Fruit fly (Drosophila melanogaster) whole organism, embryonic: ENCODE measurements around the gene flr.
A peak's percentile ranks its signal among the peaks of the same experiment; 100 is the strongest.

Experiments
- Aef1 ChIP-seq: fragments of 200-800 bp; sonication (Bioruptor generic); IDR thresholded peaks from 3 replicates; pipeline ENCODE4 v1.3.6; 2022; ENCODE audit warnings: missing biosample characterization, missing genetic modification characterization
- Atf-2 ChIP-seq: fragments of 200-800 bp; sonication (Bioruptor generic); optimal IDR thresholded peaks from 2 replicates; lab custom pipeline; 2016; ENCODE audit warnings: missing biosample characterization, missing genetic modification characterization
- Atf3 ChIP-seq: fragments of 200-800 bp; sonication (Bioruptor generic); optimal IDR thresholded peaks from 3 replicates; lab custom pipeline; 2016; ENCODE audit warnings: missing biosample characterization, missing genetic modification characterization
- CG10147 ChIP-seq: fragments of 200-800 bp; sonication (Bioruptor generic); optimal IDR thresholded peaks from 2 replicates; lab custom pipeline; 2019; ENCODE audit warnings: missing biosample characterization, mild to moderate bottlenecking, missing genetic modification characterization, moderate library complexity
- CG10431 ChIP-seq: fragments of 200-800 bp; sonication (Bioruptor generic); optimal IDR thresholded peaks from 3 replicates; lab custom pipeline; 2018; ENCODE audit warnings: missing biosample characterization, mild to moderate bottlenecking, missing genetic modification characterization
- CG11247 ChIP-seq: fragments of 200-800 bp; sonication (Bioruptor generic); IDR thresholded peaks from 2 replicates; pipeline ENCODE4 v1.3.6; 2022; ENCODE audit warnings: missing biosample characterization, missing genetic modification characterization
- CG12744 ChIP-seq: fragments of 200-800 bp; sonication (Bioruptor generic); optimal IDR thresholded peaks from 2 replicates; lab custom pipeline; 2016; ENCODE audit warnings: missing biosample characterization, missing genetic modification characterization
- CG1529 ChIP-seq: fragments of 200-800 bp; sonication (Bioruptor generic); optimal IDR thresholded peaks from 3 replicates; lab custom pipeline; 2018; ENCODE audit warnings: missing biosample characterization, missing genetic modification characterization
- CG1602 ChIP-seq: fragments of 200-800 bp; sonication (Bioruptor generic); optimal IDR thresholded peaks from 3 replicates; lab custom pipeline; 2016; ENCODE audit warnings: missing biosample characterization, missing genetic modification characterization
- CG2678 ChIP-seq: fragments of 200-800 bp; sonication (Bioruptor generic); optimal IDR thresholded peaks from 3 replicates; lab custom pipeline; 2019; ENCODE audit warnings: missing biosample characterization, mild to moderate bottlenecking, missing genetic modification characterization, moderate library complexity
- CG31441 ChIP-seq: fragments of 200-800 bp; sonication (Bioruptor generic); IDR thresholded peaks from 2 replicates; pipeline ENCODE4 v1.3.6; 2022; ENCODE audit warnings: missing biosample characterization, missing genetic modification characterization
- CG33557 ChIP-seq: fragments of 200-800 bp; sonication (Bioruptor generic); optimal IDR thresholded peaks from 2 replicates; lab custom pipeline; 2019; ENCODE audit warnings: missing biosample characterization, mild to moderate bottlenecking, missing genetic modification characterization, moderate library complexity
- CG3407 ChIP-seq: fragments of 200-800 bp; sonication (Bioruptor generic); optimal IDR thresholded peaks from 2 replicates; lab custom pipeline; 2018; ENCODE audit warnings: missing biosample characterization, mild to moderate bottlenecking, missing genetic modification characterization
- CG34422 ChIP-seq: fragments of 200-800 bp; sonication (Bioruptor generic); IDR thresholded peaks from 3 replicates; pipeline ENCODE4 v1.3.6; 2022; ENCODE audit warnings: missing biosample characterization, missing genetic modification characterization
- CG5245 ChIP-seq: fragments of 200-800 bp; sonication (Bioruptor generic); optimal IDR thresholded peaks from 3 replicates; lab custom pipeline; 2016; ENCODE audit warnings: missing biosample characterization, missing genetic modification characterization
- CG7839 ChIP-seq: fragments of 200-800 bp; sonication (Bioruptor generic); optimal IDR thresholded peaks from 3 replicates; lab custom pipeline; 2018; ENCODE audit warnings: missing biosample characterization, mild to moderate bottlenecking, missing genetic modification characterization, moderate library complexity
- CG7928 ChIP-seq: fragments of 200-800 bp; sonication (Bioruptor generic); optimal IDR thresholded peaks from 2 replicates; lab custom pipeline; 2017; ENCODE audit warnings: missing biosample characterization, mild to moderate bottlenecking, missing genetic modification characterization
- CG8089 ChIP-seq: fragments of 200-800 bp; sonication (Bioruptor generic); optimal IDR thresholded peaks from 3 replicates; lab custom pipeline; 2016; ENCODE audit warnings: missing biosample characterization, missing genetic modification characterization
- CG8944 ChIP-seq: fragments of 200-800 bp; sonication (Bioruptor generic); optimal IDR thresholded peaks from 3 replicates; lab custom pipeline; 2016; ENCODE audit warnings: missing biosample characterization, missing genetic modification characterization
- CrebB ChIP-seq: fragments of 200-800 bp; sonication (Bioruptor generic); optimal IDR thresholded peaks from 3 replicates; lab custom pipeline; 2018; ENCODE audit warnings: missing biosample characterization, mild to moderate bottlenecking, missing genetic modification characterization
- Dad ChIP-seq: fragments of 200-800 bp; sonication (Bioruptor generic); optimal IDR thresholded peaks from 3 replicates; lab custom pipeline; 2016; ENCODE audit warnings: missing biosample characterization, missing genetic modification characterization
- Deaf1 ChIP-seq: fragments of 200-800 bp; optimal IDR thresholded peaks from 3 replicates; lab custom pipeline; 2019; ENCODE audit warnings: missing biosample characterization, mild to moderate bottlenecking, missing genetic modification characterization, moderate library complexity
- Dfd ChIP-seq, 2 experiments: fragments of >200 bp; optimal IDR thresholded peaks; 2 replicates each; lab custom pipeline; 2017; ENCODE audit warnings: missing biosample characterization in 2 of 2, missing genetic modification characterization in 2 of 2
- ERR ChIP-seq: fragments of 200-800 bp; sonication (Bioruptor generic); optimal IDR thresholded peaks from 2 replicates; lab custom pipeline; 2016; ENCODE audit warnings: missing biosample characterization, missing genetic modification characterization
- Ets97D ChIP-seq: fragments of 200-800 bp; sonication (Bioruptor generic); optimal IDR thresholded peaks from 3 replicates; lab custom pipeline; 2016; ENCODE audit warnings: missing biosample characterization, missing genetic modification characterization
- Fer3 ChIP-seq: fragments of 200-800 bp; sonication (Bioruptor generic); optimal IDR thresholded peaks from 2 replicates; lab custom pipeline; 2018; ENCODE audit warnings: missing biosample characterization, mild to moderate bottlenecking, missing genetic modification characterization, moderate library complexity
- Hsf ChIP-seq: fragments of 200-800 bp; sonication (Bioruptor generic); optimal IDR thresholded peaks from 3 replicates; lab custom pipeline; 2016; ENCODE audit warnings: missing biosample characterization, missing genetic modification characterization
- Kr ChIP-seq: fragments of 200-800 bp; sonication (Bioruptor generic); optimal IDR thresholded peaks from 2 replicates; lab custom pipeline; 2017; ENCODE audit warnings: missing biosample characterization, mild to moderate bottlenecking, missing genetic modification characterization
- MTF-1 ChIP-seq: fragments of 200-800 bp; sonication (Bioruptor generic); optimal IDR thresholded peaks from 2 replicates; lab custom pipeline; 2018; ENCODE audit warnings: missing biosample characterization, mild to moderate bottlenecking, missing genetic modification characterization, borderline replicate concordance
- Max ChIP-seq: fragments of 200-800 bp; sonication (Bioruptor generic); optimal IDR thresholded peaks from 2 replicates; lab custom pipeline; 2016; ENCODE audit warnings: missing biosample characterization, mild to moderate bottlenecking, missing genetic modification characterization
- abd-A ChIP-seq: fragments of 200-800 bp; sonication (Bioruptor generic); optimal IDR thresholded peaks from 3 replicates; lab custom pipeline; 2019; ENCODE audit warnings: missing biosample characterization, mild to moderate bottlenecking, missing genetic modification characterization, moderate library complexity
- dmrt99B ChIP-seq: fragments of 200-800 bp; sonication (Bioruptor generic); optimal IDR thresholded peaks from 2 replicates; lab custom pipeline; 2018; ENCODE audit warnings: missing biosample characterization, mild to moderate bottlenecking, missing genetic modification characterization, moderate library complexity
- dpn ChIP-seq, 2 experiments: fragments of 200-800 bp; sonication (Bioruptor generic); optimal IDR thresholded peaks; 3 replicates each; lab custom pipeline; 2016; ENCODE audit warnings: missing biosample characterization in 2 of 2, missing genetic modification characterization in 2 of 2
- fd3F ChIP-seq: fragments of 200-800 bp; sonication (Bioruptor generic); optimal IDR thresholded peaks from 2 replicates; lab custom pipeline; 2018; ENCODE audit warnings: missing biosample characterization, mild to moderate bottlenecking, missing genetic modification characterization, moderate library complexity
- ftz-f1 ChIP-seq: fragments of 200-800 bp; sonication (Bioruptor generic); optimal IDR thresholded peaks from 2 replicates; lab custom pipeline; 2016; ENCODE audit warnings: missing biosample characterization, missing genetic modification characterization
- gfzf ChIP-seq: fragments of 200-800 bp; sonication (Bioruptor generic); optimal IDR thresholded peaks from 2 replicates; lab custom pipeline; 2016; ENCODE audit warnings: missing biosample characterization, mild to moderate bottlenecking, missing genetic modification characterization, moderate library complexity
- h ChIP-seq: fragments of >200 bp; optimal IDR thresholded peaks from 2 replicates; lab custom pipeline; 2017
- knrl ChIP-seq: fragments of 200-800 bp; sonication (Bioruptor generic); IDR thresholded peaks from 3 replicates; pipeline ENCODE4 v1.3.6; 2022; ENCODE audit warnings: missing biosample characterization, missing genetic modification characterization; ENCODE audit not compliant: partially characterized antibody
- nerfin-2 ChIP-seq: fragments of 200-800 bp; sonication (Bioruptor generic); IDR thresholded peaks from 2 replicates; pipeline ENCODE4 v1.3.6; 2022; ENCODE audit warnings: missing biosample characterization, missing genetic modification characterization; ENCODE audit not compliant: partially characterized antibody
- pan ChIP-seq, 4 experiments: fragments of >200 bp in 3 of 4; fragments of 200-800 bp in 1 of 4; sonication (Bioruptor generic) in 1 of 4; optimal IDR thresholded peaks in 3 of 4; IDR thresholded peaks in 1 of 4; 2 replicates each; pipeline versions ENCODE4 v1.3.6 to Lab custom; 2017 to 2022; ENCODE audit warnings: missing biosample characterization in 2 of 4, missing genetic modification characterization in 2 of 4, mixed read lengths in 1 of 4
- pb ChIP-seq: fragments of 200-800 bp; sonication (Bioruptor generic); optimal IDR thresholded peaks from 3 replicates; lab custom pipeline; 2016; ENCODE audit warnings: missing biosample characterization, missing genetic modification characterization
- phol ChIP-seq: fragments of 200-800 bp; sonication (Bioruptor generic); optimal IDR thresholded peaks from 3 replicates; lab custom pipeline; 2018; ENCODE audit warnings: missing biosample characterization, mild to moderate bottlenecking, missing genetic modification characterization, moderate library complexity
- run ChIP-seq: fragments of 200-800 bp; sonication (Bioruptor generic); optimal IDR thresholded peaks from 3 replicates; lab custom pipeline; 2018; ENCODE audit warnings: missing biosample characterization, mild to moderate bottlenecking, missing genetic modification characterization
- sima ChIP-seq: fragments of 200-800 bp; sonication (Bioruptor generic); optimal IDR thresholded peaks from 2 replicates; lab custom pipeline; 2016; ENCODE audit warnings: missing biosample characterization, missing genetic modification characterization
- trh ChIP-seq: fragments of 200-800 bp; sonication (Bioruptor generic); optimal IDR thresholded peaks from 2 replicates; lab custom pipeline; 2016; ENCODE audit warnings: missing biosample characterization, missing genetic modification characterization
- tx ChIP-seq: fragments of 200-800 bp; sonication (Bioruptor generic); optimal IDR thresholded peaks from 2 replicates; lab custom pipeline; 2016; ENCODE audit warnings: missing biosample characterization, missing genetic modification characterization

flr gene

DNA sequence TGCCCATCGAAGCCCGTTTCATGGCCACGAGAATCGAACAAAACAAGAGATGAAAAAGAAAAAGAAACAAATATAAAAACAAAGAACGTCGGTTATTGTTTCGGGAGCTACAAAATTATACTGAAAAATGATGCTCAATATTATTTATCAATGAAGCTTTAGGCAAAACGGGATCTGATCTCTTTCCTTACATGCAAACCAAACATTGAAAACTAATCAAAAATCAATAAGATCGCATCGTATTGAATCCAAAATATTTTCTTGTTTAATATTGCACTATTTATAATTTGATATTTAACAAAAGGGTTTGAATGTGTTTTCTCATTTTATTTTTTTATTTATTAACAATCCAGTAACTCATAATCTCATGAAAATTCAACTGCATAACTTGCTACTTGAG, 12.9 kb downstream of the flr start, which contains the start of gene CG14106 (continued):
- TF ChIP-seq MTF-1: no peak
- TF ChIP-seq CG10147 (GFP tag; lab: Kevin White, UChicago): no peak
- TF ChIP-seq CG11247 (GFP tag; lab: Robert Waterston, UW): no peak
- TF ChIP-seq, all 482 proteins: peak for 0

DNA sequence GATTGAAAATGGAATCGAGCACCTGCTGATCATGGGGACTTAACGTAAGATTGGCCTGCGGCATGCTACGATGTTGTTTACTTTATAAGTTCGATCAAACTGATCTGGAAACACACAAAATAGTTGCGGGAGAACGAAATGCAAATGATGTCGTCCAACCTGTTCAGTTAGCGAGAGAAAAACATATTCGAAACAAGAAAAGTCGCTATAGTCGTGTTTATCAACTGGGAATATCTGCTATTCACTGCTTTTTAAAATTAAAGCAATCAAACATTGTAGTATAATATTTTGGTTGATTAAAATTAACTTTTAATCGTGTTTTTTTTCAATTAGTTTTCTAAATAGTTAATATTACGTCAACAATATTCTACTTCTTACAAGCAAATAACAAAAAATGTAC, 13.9 kb downstream of the flr start, which contains the start of gene CG14105:
Gene CG14105, minus strand, starts transcription at position 101 of the 400 bp plus-strand sequence.
- TF ChIP-seq Aef1 (GFP tag; lab: Robert Waterston, UW) (no peak), Dad (no peak), Atf-2 (GFP tag; lab: Kevin White, UChicago) (no peak), Hsf (GFP tag; lab: Kevin White, UChicago) (no peak), CG12744 (GFP tag; lab: Kevin White, UChicago) (no peak), CG31441 (GFP tag; lab: Robert Waterston, UW) (no peak), Deaf1 (tag; lab: Kevin White, UChicago) (no peak), CG3407 (GFP tag; lab: Kevin White, UChicago) (no peak), run (tag; lab: Kevin White, UChicago) (no peak)

DNA sequence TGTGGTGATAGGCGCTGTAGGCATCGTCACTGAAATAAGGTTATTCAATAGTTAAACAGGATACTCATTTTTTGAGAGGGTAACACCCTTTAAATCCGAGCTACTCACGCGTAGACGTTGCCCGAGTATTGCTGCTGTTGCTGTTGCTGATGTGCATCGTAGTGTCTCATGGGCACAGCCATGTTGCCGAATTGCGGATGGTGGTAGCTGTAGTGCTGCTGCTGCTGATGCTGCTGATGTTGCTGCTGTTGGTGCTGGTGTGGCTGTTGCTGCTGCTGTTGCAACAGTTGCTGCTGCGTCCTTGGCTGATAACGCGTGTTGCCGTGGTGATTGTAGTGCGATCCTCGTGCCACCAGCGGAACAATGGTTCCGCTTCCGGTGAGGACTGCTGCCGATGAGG, 17.5 kb downstream of the flr start:
- TF ChIP-seq dpn (GFP tag; optimal IDR thresholded peaks at IDR 0.05; lab: Kevin White, UChicago) (no peak), Dfd (GFP tag; optimal IDR thresholded peaks at IDR 0.05; lab: Kevin White, UChicago) (peak in 1 of 2 experiments; percentile 26)

DNA sequence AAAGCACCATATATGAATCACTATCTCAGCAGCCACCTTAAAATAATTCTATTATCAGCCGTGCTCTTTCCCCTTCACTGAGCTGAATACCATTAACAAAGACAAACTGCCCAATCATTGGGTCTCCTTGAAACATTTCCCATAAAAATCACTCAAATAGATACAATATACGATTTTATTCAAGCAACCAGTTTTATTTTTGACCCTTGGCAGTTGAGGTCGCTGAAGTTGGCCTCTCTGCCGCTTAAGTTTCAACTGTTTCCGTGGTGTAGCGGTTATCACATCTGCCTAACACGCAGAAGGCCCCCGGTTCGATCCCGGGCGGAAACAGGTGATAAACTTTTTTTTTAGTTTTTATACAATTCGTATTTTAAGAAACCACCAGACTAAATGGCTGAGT, 20.1 kb downstream of the flr start:
- TF ChIP-seq knrl (GFP tag; lab: Robert Waterston, UW) (peak; percentile 19; the same call in 2 of the 3 replicates), trh (no peak), ERR (GFP tag; lab: Kevin White, UChicago) (no peak), CG8944 (GFP tag; lab: Kevin White, UChicago) (no peak), phol (tag; lab: Kevin White, UChicago) (no peak), CG10431 (no peak), sima (GFP tag; lab: Kevin White, UChicago) (no peak), Kr (no peak), abd-A (peak; percentile 79), ftz-f1 (GFP tag; lab: Kevin White, UChicago) (peak; percentile 36), CG34422 (GFP tag; lab: Robert Waterston, UW) (no peak), CG1529 (no peak), CG7928 (GFP tag; lab: Kevin White, UChicago) (no peak), Ets97D (no peak), Max (GFP tag; lab: Kevin White, UChicago) (no peak), pb (GFP tag; lab: Kevin White, UChicago) (no peak), tx (GFP tag; lab: Kevin White, UChicago) (no peak), CG8089 (GFP tag; lab: Kevin White, UChicago) (no peak), pan (optimal IDR thresholded peaks at IDR 0.05; lab: Kevin White, UChicago) (no peak), pan (GFP tag; optimal IDR thresholded peaks at IDR 0.05 in 1 of 2, IDR thresholded peaks at IDR 0.05 in 1 of 2) (no peak), gfzf (no peak), Fer3 (tag; lab: Kevin White, UChicago) (no peak), dmrt99B (tag; lab: Kevin White, UChicago) (no peak), CrebB (tag; lab: Kevin White, UChicago) (no peak), CG7839 (tag; lab: Kevin White, UChicago) (no peak), nerfin-2 (peak; percentile 55; the same call in 1 of the 2 replicates), CG31441 (GFP tag; lab: Robert Waterston, UW) (no peak), CG5245 (GFP tag; lab: Kevin White, UChicago) (no peak), CG1602 (GFP tag; lab: Kevin White, UChicago) (no peak), h (lab: Kevin White, UChicago) (no peak), CG33557 (GFP tag; lab: Kevin White, UChicago) (no peak), fd3F (GFP tag; lab: Kevin White, UChicago) (no peak), CG2678 (tag; lab: Kevin White, UChicago) (no peak), Atf3 (GFP tag; lab: Kevin White, UChicago) (no peak)
